Fruit fly (Drosophila melanogaster): ENCODE data around the gene CG9915.

The CG9915 gene

DNA sequence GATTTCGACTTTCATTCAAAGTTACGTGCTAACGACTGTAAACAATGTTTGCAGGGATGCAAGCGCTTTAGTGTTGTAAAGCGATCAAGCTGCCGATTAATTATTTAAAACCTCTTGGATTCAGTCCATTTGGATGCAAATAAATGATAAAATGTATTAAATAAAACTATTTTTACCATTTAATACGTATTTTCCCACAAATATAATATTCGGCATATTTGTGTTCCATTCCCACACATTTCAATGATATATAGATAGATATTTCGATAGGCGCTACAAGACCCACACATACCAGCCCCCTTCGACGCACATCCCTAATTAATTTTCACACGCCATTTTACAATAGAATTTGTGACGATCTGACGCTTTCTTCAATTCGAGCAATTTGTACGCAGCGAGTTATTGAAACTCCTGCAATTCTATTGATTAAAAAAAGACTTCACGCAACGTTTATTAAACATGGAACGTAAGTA, 24.4 kb downstream of the CG9915 start, which contains the start of the genes CG32576 and caz (continued):
- TF ChIP-seq ham (GFP tag; IDR thresholded peaks at IDR 0.05) (no peak), gcm2 (GFP tag; optimal IDR thresholded peaks at IDR 0.05) (no peak), Vsx1 (GFP tag; optimal IDR thresholded peaks at IDR 0.05) (no peak), Ada2b (GFP tag; IDR thresholded peaks at IDR 0.05) (no peak), CG10366 (GFP tag; IDR thresholded peaks at IDR 0.05) (no peak), Nf-YB (GFP tag; optimal IDR thresholded peaks at IDR 0.05) (no peak), zen (tag; optimal IDR thresholded peaks at IDR 0.05) (peak; percentile 73), Abd-B (GFP tag; optimal IDR thresholded peaks at IDR 0.05) (no peak), H15 (GFP tag; IDR thresholded peaks at IDR 0.05) (no peak), CG18011 (GFP tag; optimal IDR thresholded peaks at IDR 0.05) (peak; percentile 40), inv (GFP tag; IDR thresholded peaks at IDR 0.05; ENCODE audit: partially characterized antibody) (peak; percentile 67; the same call in 1 of the 2 replicates), unpg (GFP tag; optimal IDR thresholded peaks at IDR 0.05) (peak; percentile 31), dmrt11E (tag; optimal IDR thresholded peaks at IDR 0.05) (peak; percentile 14), Nf-YA (GFP tag; IDR thresholded peaks at IDR 0.05) (no peak), CG10543 (GFP tag; optimal IDR thresholded peaks at IDR 0.05) (peak; percentile 74), CG3995 (GFP tag; optimal IDR thresholded peaks at IDR 0.05) (peak; percentile 28), lov (optimal IDR thresholded peaks at IDR 0.05) (no peak), lov (GFP tag; IDR thresholded peaks at IDR 0.05) (no peak), fd3F (GFP tag; optimal IDR thresholded peaks at IDR 0.05) (peak; percentile 13), Fer3 (tag; optimal IDR thresholded peaks at IDR 0.05) (no peak), ara (GFP tag; IDR thresholded peaks at IDR 0.05) (no peak), Ravus (GFP tag; IDR thresholded peaks at IDR 0.05) (no peak), Atf6 (GFP tag; IDR thresholded peaks at IDR 0.05) (no peak), CG7556 (GFP tag; optimal IDR thresholded peaks at IDR 0.05) (peak; percentile 32), Sry-δ (GFP tag; optimal IDR thresholded peaks at IDR 0.05) (peak; percentile 81), NK7.1 (GFP tag; optimal IDR thresholded peaks at IDR 0.05) (no peak), HmgZ (tag; optimal IDR thresholded peaks at IDR 0.05) (peak; percentile 13), fru (optimal IDR thresholded peaks at IDR 0.05) (no peak), corto (GFP tag; optimal IDR thresholded peaks at IDR 0.05) (no peak), dpn (GFP tag; optimal IDR thresholded peaks at IDR 0.05) (peak in 1 of 2 experiments; percentile 43), CG14710 (tag; optimal IDR thresholded peaks at IDR 0.05) (peak; percentile 81), Rx (GFP tag; IDR thresholded peaks at IDR 0.05) (no peak), Pdp1 (GFP tag; optimal IDR thresholded peaks at IDR 0.05) (peak in 1 of 2 experiments; percentile 12), CG10979 (tag; optimal IDR thresholded peaks at IDR 0.05) (peak; percentile 5), CG33557 (GFP tag; optimal IDR thresholded peaks at IDR 0.05) (peak; percentile 25), CG7372 (GFP tag; IDR thresholded peaks at IDR 0.05) (no peak), Doc2 (GFP tag; IDR thresholded peaks at IDR 0.05) (no peak), ap (GFP tag; IDR thresholded peaks at IDR 0.05) (no peak), CG9932 (GFP tag; IDR thresholded peaks at IDR 0.05) (no peak; the same call in none of the 2 replicates), Asciz (GFP tag; optimal IDR thresholded peaks at IDR 0.05) (no peak), crc (GFP tag; optimal IDR thresholded peaks at IDR 0.05) (no peak), Dfd (GFP tag; optimal IDR thresholded peaks at IDR 0.05) (no peak), CG16813 (GFP tag; IDR thresholded peaks at IDR 0.05; ENCODE audit: partially characterized antibody) (peak; percentile 64), pho (GFP tag; optimal IDR thresholded peaks at IDR 0.05) (peak; percentile 30), kah (GFP tag; optimal IDR thresholded peaks at IDR 0.05) (no peak), trh (GFP tag; optimal IDR thresholded peaks at IDR 0.05) (no peak), CG17361 (GFP tag; IDR thresholded peaks at IDR 0.05) (peak; percentile 70; the same call in 2 of the 3 replicates), CG12942 (GFP tag; optimal IDR thresholded peaks at IDR 0.05) (no peak), CG5953 (GFP tag; IDR thresholded peaks at IDR 0.05) (no peak), gt (GFP tag; IDR thresholded peaks at IDR 0.05) (no peak), Meics (GFP tag; optimal IDR thresholded peaks at IDR 0.05) (peak; percentile 33), ind (GFP tag; optimal IDR thresholded peaks at IDR 0.05) (peak; percentile 29)

Data from whole organism, embryonic.